Fruit fly (Drosophila melanogaster): ENCODE data around the gene cmpy.

Gene cmpy

dm6 chr3L:20663967-20664366 is 55.0 kb downstream of the cmpy start (continued):
- TF ChIP-seq abd-A (tag; optimal IDR thresholded peaks at IDR 0.05) (no peak), CG4707 (GFP tag; optimal IDR thresholded peaks at IDR 0.05) (peak; percentile 9), da (GFP tag; optimal IDR thresholded peaks at IDR 0.05) (no peak), CG13424 (tag; optimal IDR thresholded peaks at IDR 0.05) (peak; percentile 13), Fer1 (GFP tag; optimal IDR thresholded peaks at IDR 0.05) (no peak), CG8478 (optimal IDR thresholded peaks at IDR 0.05) (no peak), Mad (GFP tag; optimal IDR thresholded peaks at IDR 0.05) (no peak), CG9727 (GFP tag; optimal IDR thresholded peaks at IDR 0.05) (no peak), ems (GFP tag; optimal IDR thresholded peaks at IDR 0.05) (no peak), ato (GFP tag; IDR thresholded peaks at IDR 0.05; ENCODE audit: partially characterized antibody) (no peak), CG7745 (tag; optimal IDR thresholded peaks at IDR 0.05) (no peak), cas (GFP tag; IDR thresholded peaks at IDR 0.05) (no peak), hkb (optimal IDR thresholded peaks at IDR 0.05) (no peak), hkb (GFP tag; IDR thresholded peaks at IDR 0.05) (peak; percentile 56; the same call in 1 of the 2 replicates), CG3847 (GFP tag; IDR thresholded peaks at IDR 0.05) (no peak), CG7987 (GFP tag; optimal IDR thresholded peaks at IDR 0.05) (peak; percentile 11), nerfin-1 (tag; optimal IDR thresholded peaks at IDR 0.05) (no peak), insv (GFP tag; optimal IDR thresholded peaks at IDR 0.05) (no peak), scrt (GFP tag; optimal IDR thresholded peaks at IDR 0.05) (no peak), CG7839 (tag; optimal IDR thresholded peaks at IDR 0.05) (peak; percentile 6), Gsc (GFP tag; IDR thresholded peaks at IDR 0.05) (no peak), pho (GFP tag; optimal IDR thresholded peaks at IDR 0.05) (no peak), slp2 (GFP tag; optimal IDR thresholded peaks at IDR 0.05) (no peak), Poxn (GFP tag; IDR thresholded peaks at IDR 0.05) (no peak), gfzf (GFP tag; optimal IDR thresholded peaks at IDR 0.05) (no peak), CG1603 (tag; optimal IDR thresholded peaks at IDR 0.05) (peak; percentile 10), ci (GFP tag; IDR thresholded peaks at IDR 0.05) (no peak), CG6689 (GFP tag; IDR thresholded peaks at IDR 0.05) (no peak), mirr (GFP tag; optimal IDR thresholded peaks at IDR 0.05) (peak; percentile 59), slou (GFP tag; optimal IDR thresholded peaks at IDR 0.05) (no peak), dysf (GFP tag; IDR thresholded peaks at IDR 0.05) (no peak), CG11456 (GFP tag; IDR thresholded peaks at IDR 0.05) (0 out of 3 replicates have a peak, but pooled peaks have one; percentile 39), ro (GFP tag; IDR thresholded peaks at IDR 0.05) (no peak), dimm (GFP tag; IDR thresholded peaks at IDR 0.05) (no peak), Asciz (GFP tag; optimal IDR thresholded peaks at IDR 0.05) (peak; percentile 29), CG6175 (GFP tag; IDR thresholded peaks at IDR 0.05) (no peak), lov (optimal IDR thresholded peaks at IDR 0.05) (no peak), lov (GFP tag; IDR thresholded peaks at IDR 0.05) (no peak), Sry-β (GFP tag; optimal IDR thresholded peaks at IDR 0.05) (no peak), org-1 (GFP tag; optimal IDR thresholded peaks at IDR 0.05) (no peak), Rx (GFP tag; IDR thresholded peaks at IDR 0.05) (no peak), MESR4 (GFP tag; optimal IDR thresholded peaks at IDR 0.05) (no peak), sob (GFP tag; IDR thresholded peaks at IDR 0.05) (no peak; the same call in 1 of the 2 replicates), CG32532 (GFP tag; IDR thresholded peaks at IDR 0.05) (no peak), Tbp (GFP tag; optimal IDR thresholded peaks at IDR 0.05) (no peak), Sox102F (GFP tag; optimal IDR thresholded peaks at IDR 0.05) (peak; percentile 16), salm (tag; optimal IDR thresholded peaks at IDR 0.05) (no peak), row (GFP tag; IDR thresholded peaks at IDR 0.05) (no peak), ash1 (GFP tag; optimal IDR thresholded peaks at IDR 0.05) (no peak), nau (GFP tag; optimal IDR thresholded peaks at IDR 0.05) (no peak), CG5245 (GFP tag; optimal IDR thresholded peaks at IDR 0.05) (no peak), CoRest (tag; optimal IDR thresholded peaks at IDR 0.05) (peak; percentile 6), CG18764 (GFP tag; optimal IDR thresholded peaks at IDR 0.05) (no peak)

Measured in whole organism, embryonic.